Worm (Caenorhabditis elegans) whole organism, young adult: ENCODE data around the gene Y47D3B.4.
A peak's percentile ranks its signal among the peaks of the same experiment; 100 is the strongest.

ENCODE experiments used
- F55B11.4 ChIP-seq: sonication (generic microtip); optimal IDR thresholded peaks from 2 replicates; lab custom pipeline; 2016; ENCODE audit warnings: missing compliant biosample characterization, missing genetic modification characterization, borderline replicate concordance; ENCODE audit not compliant: insufficient read depth
- F57A8.1 ChIP-seq: fragments of 200-800 bp; sonication (Bioruptor generic); optimal IDR thresholded peaks from 2 replicates; lab custom pipeline; 2018; ENCODE audit warnings: mild to moderate bottlenecking, missing genetic modification characterization, moderate library complexity, missing compliant biosample characterization
- Y79H2A.3 ChIP-seq: fragments of 200-800 bp; sonication (Bioruptor generic); conservative IDR thresholded peaks from 2 replicates; pipeline ENCODE4 v1.3.6; 2022; ENCODE audit warnings: missing genetic modification reagents, missing genetic modification characterization, missing compliant biosample characterization
- attf-3 ChIP-seq: fragments of 200-800 bp; sonication (Bioruptor generic); conservative IDR thresholded peaks from 2 replicates; pipeline ENCODE4 v1.3.6; 2022; ENCODE audit warnings: missing genetic modification reagents, missing genetic modification characterization, missing compliant biosample characterization
- bed-1 ChIP-seq: fragments of 200-800 bp; sonication (Bioruptor generic); IDR thresholded peaks from 2 replicates; pipeline ENCODE4 v1.3.6; 2022; ENCODE audit warnings: missing genetic modification reagents, missing genetic modification characterization, missing compliant biosample characterization
- cebp-1 ChIP-seq, 2 experiments: fragments of 200-800 bp in 1 of 2; sonication (Bioruptor generic) in 1 of 2; sonication (generic microtip) in 1 of 2; IDR thresholded peaks in 1 of 2; optimal IDR thresholded peaks in 1 of 2; 2 replicates each; pipeline versions ENCODE4 v1.3.6 to Lab custom; 2017 to 2022; ENCODE audit warnings: missing compliant biosample characterization in 2 of 2, missing genetic modification characterization in 2 of 2, mild to moderate bottlenecking in 1 of 2, missing genetic modification reagents in 1 of 2, moderate library complexity in 1 of 2
- dox-1 ChIP-seq: fragments of 200-800 bp; sonication (Bioruptor generic); IDR thresholded peaks from 2 replicates; pipeline ENCODE4 v1.3.6; 2022; ENCODE audit warnings: missing genetic modification reagents, missing genetic modification characterization, missing compliant biosample characterization
- dpff-1 ChIP-seq: sonication (generic microtip); optimal IDR thresholded peaks from 2 replicates; lab custom pipeline; 2017; ENCODE audit warnings: mild to moderate bottlenecking, missing genetic modification characterization, missing compliant biosample characterization
- egrh-3 ChIP-seq: fragments of 200-800 bp; sonication (Bioruptor generic); IDR thresholded peaks from 2 replicates; pipeline ENCODE4 v1.3.6; 2022; ENCODE audit warnings: missing genetic modification reagents, missing genetic modification characterization, missing compliant biosample characterization
- hmg-1.2 ChIP-seq: fragments of 200-800 bp; sonication (Bioruptor generic); IDR thresholded peaks from 2 replicates; pipeline ENCODE4 v1.3.6; 2022; ENCODE audit warnings: missing genetic modification reagents, missing genetic modification characterization, missing compliant biosample characterization
- hrde-1 ChIP-seq: sonication (generic microtip); optimal IDR thresholded peaks from 2 replicates; lab custom pipeline; 2016; ENCODE audit warnings: missing genetic modification characterization, mild to moderate bottlenecking, missing compliant biosample characterization, moderate library complexity, missing genotype, missing genetic modification reagents, borderline replicate concordance
- lin-40 ChIP-seq: sonication (generic microtip); optimal IDR thresholded peaks from 2 replicates; lab custom pipeline; 2016; ENCODE audit warnings: missing genetic modification characterization, mild to moderate bottlenecking, missing compliant biosample characterization, missing genotype, missing genetic modification reagents
- lin-54 ChIP-seq: fragments of 200-800 bp; sonication (Bioruptor generic); optimal IDR thresholded peaks from 2 replicates; lab custom pipeline; 2018; ENCODE audit warnings: mild to moderate bottlenecking, missing genetic modification characterization, missing compliant biosample characterization
- lsl-1 ChIP-seq: fragments of 200-800 bp; sonication (Bioruptor generic); optimal IDR thresholded peaks from 2 replicates; lab custom pipeline; 2018; ENCODE audit warnings: mild to moderate bottlenecking, missing genetic modification characterization, moderate library complexity, missing compliant biosample characterization
- madf-8 ChIP-seq: fragments of 200-800 bp; sonication (Bioruptor generic); conservative IDR thresholded peaks from 2 replicates; pipeline ENCODE4 v1.3.6; 2022; ENCODE audit warnings: missing genetic modification reagents, missing genetic modification characterization, missing compliant biosample characterization
- mcd-1 ChIP-seq: fragments of 200-800 bp; sonication (Bioruptor generic); IDR thresholded peaks from 2 replicates; pipeline ENCODE4 v1.3.6; 2022; ENCODE audit warnings: missing genetic modification reagents, missing genetic modification characterization, missing compliant biosample characterization
- nhr-27 ChIP-seq: fragments of 200-800 bp; sonication (Bioruptor generic); optimal IDR thresholded peaks from 2 replicates; lab custom pipeline; 2018; ENCODE audit warnings: mild to moderate bottlenecking, missing genetic modification characterization, moderate library complexity, missing compliant biosample characterization
- nhr-80 ChIP-seq: sonication (generic microtip); optimal IDR thresholded peaks from 2 replicates; lab custom pipeline; 2016; ENCODE audit warnings: missing genetic modification characterization, missing compliant biosample characterization
- pbrm-1 ChIP-seq: fragments of 200-800 bp; sonication (Bioruptor generic); IDR thresholded peaks from 2 replicates; pipeline ENCODE4 v1.3.6; 2022; ENCODE audit warnings: missing genetic modification reagents, missing genetic modification characterization, missing compliant biosample characterization
- pha-4 ChIP-seq: fragments of 150-350 bp; sonication (generic microtip); optimal IDR thresholded peaks from 2 replicates; lab custom pipeline; 2014; ENCODE audit warnings: missing biosample characterization, missing genetic modification reagents, missing genetic modification characterization
- sdz-38 ChIP-seq: sonication (generic microtip); optimal IDR thresholded peaks from 2 replicates; lab custom pipeline; 2016; ENCODE audit warnings: missing genotype, missing genetic modification characterization, missing compliant biosample characterization
- snpc-3.4 ChIP-seq: sonication (generic microtip); optimal IDR thresholded peaks from 2 replicates; lab custom pipeline; 2017; ENCODE audit warnings: missing genetic modification characterization, mild to moderate bottlenecking, missing compliant biosample characterization, antibody characterized with exemption, moderate library complexity, missing genotype, missing genetic modification reagents
- snpc-4 ChIP-seq, 5 experiments: fragments of 150-350 bp in 1 of 5; sonication (generic microtip) in 4 of 5; optimal IDR thresholded peaks; 2 replicates each; lab custom pipeline; 2014 to 2018; ENCODE audit warnings: missing genetic modification characterization in 5 of 5, missing biosample characterization in 3 of 5, antibody characterized with exemption in 2 of 5, mild to moderate bottlenecking in 2 of 5, missing compliant biosample characterization in 2 of 5, missing genotype in 2 of 5, moderate library complexity in 2 of 5, missing genetic modification reagents in 1 of 5
- somi-1 ChIP-seq: fragments of 200-800 bp; sonication (Bioruptor generic); optimal IDR thresholded peaks from 2 replicates; lab custom pipeline; 2018; ENCODE audit warnings: mild to moderate bottlenecking, missing genetic modification characterization, missing compliant biosample characterization
- unc-130 ChIP-seq: sonication (generic microtip); optimal IDR thresholded peaks from 2 replicates; lab custom pipeline; 2016; ENCODE audit warnings: missing genetic modification reagents, missing genetic modification characterization, missing compliant biosample characterization
- unc-62 ChIP-seq: fragments of 150-350 bp; optimal IDR thresholded peaks from 2 replicates; lab custom pipeline; 2014; ENCODE audit warnings: missing biosample characterization, missing genetic modification reagents, missing genetic modification characterization
- ztf-28 ChIP-seq: fragments of 200-800 bp; sonication (Bioruptor generic); IDR thresholded peaks from 2 replicates; pipeline ENCODE4 v1.3.6; 2022; ENCODE audit warnings: missing genetic modification reagents, missing genetic modification characterization, missing compliant biosample characterization
- ztf-6 ChIP-seq: fragments of 200-800 bp; sonication (Bioruptor generic); IDR thresholded peaks from 2 replicates; pipeline ENCODE4 v1.3.6; 2022; ENCODE audit warnings: missing genetic modification reagents, missing genetic modification characterization, missing compliant biosample characterization

The Y47D3B.4 gene

ce11 chrIII:11434864-11435263 lies 29.7 kb downstream of the Y47D3B.4 start:
- TF ChIP-seq pbrm-1 (GFP tag; lab: Robert Waterston, UW) = 0 out of 2 replicates have a peak, but pooled peaks have one; percentile 17
- 0 out of 2 replicates have a peak, but pooled peaks have one; percentile 14 for TF ChIP-seq ztf-28
- TF ChIP-seq dox-1 = peak; percentile 54; the same call in 1 of the 2 replicates
- TF ChIP-seq attf-3 (GFP tag; lab: Robert Waterston, UW) = peak; percentile 28; the same call in 1 of the 2 replicates
- 0 out of 2 replicates have a peak, but pooled peaks have one; percentile 6 for TF ChIP-seq bed-1 (GFP tag; lab: Robert Waterston, UW)

DNA sequence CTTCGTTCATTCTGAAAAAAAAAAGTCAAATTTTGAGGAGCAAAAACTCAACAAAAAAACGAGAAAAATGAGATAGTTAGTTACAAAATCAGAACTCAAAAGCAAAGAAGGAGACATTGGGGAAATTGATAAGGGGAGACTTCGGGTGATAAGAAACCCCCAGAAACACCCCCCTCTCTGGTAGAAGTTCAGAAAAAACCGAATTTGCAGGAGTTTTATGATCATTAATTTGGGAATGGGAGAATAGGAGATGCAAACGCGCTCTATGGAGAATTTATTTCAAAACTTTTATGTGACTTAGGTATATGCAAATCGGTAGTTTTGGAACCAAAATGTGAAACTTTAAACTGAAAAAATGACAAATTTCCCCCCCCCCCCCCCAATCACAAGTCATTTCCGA lies 37.4 kb downstream of the Y47D3B.4 start, which contains the start of gene sbp-1:
Gene sbp-1, minus strand, starts transcription at position 11 of the 400 bp plus-strand sequence.
- TF ChIP-seq mcd-1 (GFP tag; lab: Robert Waterston, UW) (peak; percentile 51), pha-4 (tag; lab: Kevin White, UChicago) (no peak), cebp-1 (GFP tag; IDR thresholded peaks at IDR 0.05; lab: Robert Waterston, UW) (no peak), cebp-1 (tag; optimal IDR thresholded peaks at IDR 0.05; lab: Kevin White, UChicago) (peak; percentile 9), nhr-80 (peak; percentile 48), attf-3 (GFP tag; lab: Robert Waterston, UW) (no peak), egrh-3 (GFP tag; lab: Robert Waterston, UW) (0 out of 2 replicates have a peak, but pooled peaks have one; percentile 12)
- TF ChIP-seq, all 124 proteins: peak for 4

- TF ChIP-seq snpc-4 (GFP tag; optimal IDR thresholded peaks at IDR 0.05; lab: Kevin White, UChicago) (no peak), snpc-4 (tag; optimal IDR thresholded peaks at IDR 0.05; lab: Kevin White, UChicago) (peak; percentile 37 to 74 (median 60)), hrde-1 (tag; lab: Kevin White, UChicago) (no peak), cebp-1 (GFP tag; IDR thresholded peaks at IDR 0.05; lab: Robert Waterston, UW) (no peak), cebp-1 (tag; optimal IDR thresholded peaks at IDR 0.05; lab: Kevin White, UChicago) (peak; percentile 64)
These were observed 38.4 kb downstream of the Y47D3B.4 start for ce11 chrIII:11443408-11443994.

ce11 chrIII:11444796-11445386 lies 39.7 kb downstream of the Y47D3B.4 start:
- TF ChIP-seq nhr-27 (tag; lab: Kevin White, UChicago) (no peak), lin-40 (tag; lab: Kevin White, UChicago) (peak; percentile 38), snpc-4 (GFP tag; optimal IDR thresholded peaks at IDR 0.05; lab: Kevin White, UChicago) (no peak), snpc-4 (tag; optimal IDR thresholded peaks at IDR 0.05; lab: Kevin White, UChicago) (peak in 1 of 4 experiments; percentile 2), somi-1 (peak; percentile 37), hmg-1.2 (GFP tag; lab: Robert Waterston, UW) (peak; percentile 87)

- TF ChIP-seq madf-8 (GFP tag; lab: Robert Waterston, UW) (no peak), F55B11.4 (no peak), lsl-1 (no peak), unc-62 (GFP tag; lab: Kevin White, UChicago) (no peak), snpc-3.4 (tag; lab: Kevin White, UChicago) (no peak), F57A8.1 (GFP tag; lab: Kevin White, UChicago) (no peak), dpff-1 (tag; lab: Kevin White, UChicago) (no peak), Y79H2A.3 (GFP tag; lab: Robert Waterston, UW) (no peak), lin-54 (GFP tag; lab: Kevin White, UChicago) (no peak), sdz-38 (tag; lab: Kevin White, UChicago) (no peak), ztf-6 (no peak), unc-130 (GFP tag; lab: Kevin White, UChicago) (no peak)
These were observed 41.7 kb downstream of the Y47D3B.4 start for ce11 chrIII:11446826-11447225.
